5 worm cellular contexts compared by ENCODE assay signal in the genomic region with DNA sequence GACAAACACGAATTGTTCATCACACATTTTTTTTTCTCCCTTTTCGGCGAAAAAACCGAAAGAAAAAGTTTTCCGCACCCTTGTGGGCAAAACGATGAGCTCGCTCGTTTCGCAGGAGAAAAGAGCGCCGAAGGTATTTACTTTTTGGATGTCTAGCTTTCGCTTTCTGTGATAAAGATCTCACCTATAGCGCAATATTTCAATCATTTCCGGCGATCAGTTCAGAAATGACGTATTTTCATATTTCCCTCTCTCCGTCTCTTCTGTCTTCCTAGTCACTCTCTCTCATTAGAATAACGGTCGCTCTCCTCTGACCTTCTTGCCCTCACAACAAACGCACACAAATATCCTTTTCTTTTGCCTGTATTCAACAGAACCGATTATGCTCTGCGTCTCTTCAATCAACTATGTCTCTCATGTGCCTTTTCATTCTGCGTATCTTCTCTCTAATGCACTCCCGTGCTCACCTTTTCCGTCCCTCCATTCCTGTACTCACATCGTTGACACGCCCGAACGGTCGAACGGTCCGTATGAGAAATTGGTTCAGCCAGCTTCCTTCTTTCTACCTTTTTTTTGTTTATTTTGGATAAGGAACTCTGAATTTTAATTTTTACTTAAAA.
A peak's percentile ranks its signal among the peaks of the same experiment; 100 is the strongest.
TF ChIP-seq lines count a peak whose summit lies in the region.

No protein-coding gene starts in this region.

TF ChIP-seq in whole organism, L1 larva, 84 proteins besides CTCF, POLR2A, EP300 and RAD21 (continues in another document):
- TF ChIP-seq vab-15 (tag; optimal IDR thresholded peaks at IDR 0.05; lab: Kevin White, UChicago) (no peak), nhr-85 (tag; lab: Kevin White, UChicago) (peak; percentile 88), efl-1 (optimal IDR thresholded peaks at IDR 0.05; lab: Kevin White, UChicago) (peak; percentile 31 to 55), efl-1 (GFP tag; optimal IDR thresholded peaks at IDR 0.05 in 1 of 2; lab: Kevin White, UChicago) (no peak), irx-1 (tag; optimal IDR thresholded peaks at IDR 0.05; lab: Kevin White, UChicago) (no peak), rnt-1 (tag; optimal IDR thresholded peaks at IDR 0.05; lab: Kevin White, UChicago) (peak; percentile 7), ceh-82 (tag; optimal IDR thresholded peaks at IDR 0.05; lab: Kevin White, UChicago) (no peak), grh-1 (GFP tag; IDR thresholded peaks at IDR 0.05; lab: Robert Waterston, UW) (peak; percentile 19; the same call in 1 of the 2 replicates), nhr-90 (tag; optimal IDR thresholded peaks at IDR 0.05; lab: Kevin White, UChicago; ENCODE audit: poor library complexity) (peak; percentile 6), blmp-1 (tag; optimal IDR thresholded peaks at IDR 0.05; lab: Kevin White, UChicago) (peak; percentile 80), snu-23 (GFP tag; optimal IDR thresholded peaks at IDR 0.05; lab: Kevin White, UChicago) (peak; percentile 26), nhr-71 (tag; optimal IDR thresholded peaks at IDR 0.05; lab: Kevin White, UChicago) (peak; percentile 39), mep-1 (tag; optimal IDR thresholded peaks at IDR 0.05; lab: Kevin White, UChicago) (peak; percentile 48), lin-35 (GFP tag; optimal IDR thresholded peaks at IDR 0.05; lab: Kevin White, UChicago) (peak; percentile 0 to 36), ceh-63 (GFP tag; optimal IDR thresholded peaks at IDR 0.05; lab: Kevin White, UChicago) (no peak), nhr-20 (tag; optimal IDR thresholded peaks at IDR 0.05; lab: Kevin White, UChicago) (peak; percentile 40), lin-14 (GFP tag; optimal IDR thresholded peaks at IDR 0.05; lab: Kevin White, UChicago) (peak; percentile 60)

TF ChIP-seq in whole organism, L3 larva, 47 proteins besides CTCF, POLR2A, EP300 and RAD21:
- peak; percentile 23 for TF ChIP-seq nhr-23 (tag; optimal IDR thresholded peaks at IDR 0.05; lab: Kevin White, UChicago)
- peak; percentile 1 for TF ChIP-seq pqm-1 (tag; optimal IDR thresholded peaks at IDR 0.05; lab: Kevin White, UChicago)
- TF ChIP-seq unc-39 (tag; optimal IDR thresholded peaks at IDR 0.05; lab: Kevin White, UChicago): no peak
- TF ChIP-seq nhr-25 (tag; optimal IDR thresholded peaks at IDR 0.05; lab: Kevin White, UChicago): peak; percentile 36

TF ChIP-seq in whole organism, early embryonic, 17 proteins besides CTCF, POLR2A, EP300 and RAD21:
- TF ChIP-seq hmg-4 (GFP tag; optimal IDR thresholded peaks at IDR 0.05; lab: Kevin White, UChicago) (peak; percentile 30), tra-4 (tag; optimal IDR thresholded peaks at IDR 0.05; lab: Kevin White, UChicago) (no peak), ceh-36 (tag; optimal IDR thresholded peaks at IDR 0.05; lab: Kevin White, UChicago) (no peak)
TF ChIP-seq in whole organism, early embryonic: peak in this region for 1.

TF ChIP-seq in whole organism, midembryonic, 9 proteins besides CTCF, POLR2A, EP300 and RAD21:
- TF ChIP-seq ref-1 (GFP tag; conservative IDR thresholded peaks at IDR 0.05; lab: Robert Waterston, UW) (no peak), cog-1 (tag; optimal IDR thresholded peaks at IDR 0.05; lab: Kevin White, UChicago) (peak; percentile 48)

TF ChIP-seq in whole organism, young adult, 124 proteins besides CTCF, POLR2A, EP300 and RAD21:
- TF ChIP-seq let-607 (tag; optimal IDR thresholded peaks at IDR 0.05; lab: Kevin White, UChicago) (no peak), F57C9.4 (tag; optimal IDR thresholded peaks at IDR 0.05; lab: Kevin White, UChicago) (no peak), hmg-1.2 (GFP tag; IDR thresholded peaks at IDR 0.05; lab: Robert Waterston, UW) (peak; percentile 90), pbrm-1 (GFP tag; IDR thresholded peaks at IDR 0.05; lab: Robert Waterston, UW) (no peak), snpc-3.4 (tag; optimal IDR thresholded peaks at IDR 0.05; lab: Kevin White, UChicago) (no peak), atf-7 (tag; optimal IDR thresholded peaks at IDR 0.05; lab: Kevin White, UChicago) (no peak), Y56A3A.18 (GFP tag; IDR thresholded peaks at IDR 0.05; lab: Robert Waterston, UW) (no peak), ztf-26 (tag; optimal IDR thresholded peaks at IDR 0.05; lab: Kevin White, UChicago) (no peak)
